Worm (Caenorhabditis elegans): ENCODE results near the gene D2045.8.

The D2045.8 gene

DNA sequence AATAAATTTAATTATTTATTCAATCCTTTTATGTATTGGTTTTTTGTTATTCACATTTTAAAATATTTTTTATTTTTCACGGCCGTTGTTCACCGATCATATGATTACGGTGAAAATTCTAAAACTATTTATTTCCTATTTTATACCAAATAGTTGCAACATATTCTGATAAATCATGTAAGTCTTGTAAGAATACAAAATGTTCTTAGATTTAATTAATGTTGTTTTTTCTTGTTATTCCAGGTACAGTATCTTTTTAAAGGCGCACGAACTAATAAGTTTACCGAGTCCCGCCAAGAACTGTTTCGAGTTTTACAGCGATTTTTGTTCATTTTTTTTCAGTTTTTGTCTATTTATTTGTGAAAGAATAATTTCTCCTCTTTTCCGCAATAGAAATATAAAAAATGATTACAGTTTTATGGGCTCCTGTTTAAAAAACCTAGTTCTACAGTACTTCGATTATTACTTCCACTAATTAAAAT, 12.5 kb upstream of the D2045.8 start, which contains the start of gene D2045.5:
Gene D2045.5 (minus strand): TSS at position 51 of the 482 bp plus-strand sequence.
- TF ChIP-seq K02D7.2 (tag; optimal IDR thresholded peaks at IDR 0.05), result no peak
- no peak for TF ChIP-seq hlh-15 (tag; optimal IDR thresholded peaks at IDR 0.05)
- TF ChIP-seq hlh-30 (tag; optimal IDR thresholded peaks at IDR 0.05; ENCODE audit: insufficient read depth), result no peak
- TF ChIP-seq ceh-48 (tag; optimal IDR thresholded peaks at IDR 0.05), result no peak
- no peak for TF ChIP-seq unc-86 (tag; optimal IDR thresholded peaks at IDR 0.05)
- no peak for TF ChIP-seq hlh-8 (tag; optimal IDR thresholded peaks at IDR 0.05)
- no peak for TF ChIP-seq dmd-4 (tag; optimal IDR thresholded peaks at IDR 0.05; ENCODE audit: borderline replicate concordance)
- no peak for TF ChIP-seq pqm-1 (tag; optimal IDR thresholded peaks at IDR 0.05)
- no peak for TF ChIP-seq K09A11.1 (tag; optimal IDR thresholded peaks at IDR 0.05; ENCODE audit: insufficient read depth)
- no peak for TF ChIP-seq unc-3 (GFP tag; conservative IDR thresholded peaks at IDR 0.05)
- no peak for TF ChIP-seq unc-3 (tag; optimal IDR thresholded peaks at IDR 0.05)
- TF ChIP-seq ceh-24 (tag; optimal IDR thresholded peaks at IDR 0.05), result no peak
- no peak for TF ChIP-seq ets-4 (tag; optimal IDR thresholded peaks at IDR 0.05)
- no peak for TF ChIP-seq ceh-31 (tag; optimal IDR thresholded peaks at IDR 0.05)
- TF ChIP-seq hlh-6 (tag; optimal IDR thresholded peaks at IDR 0.05), result no peak
- TF ChIP-seq ceh-22 (tag; optimal IDR thresholded peaks at IDR 0.05), result no peak
- TF ChIP-seq C08G9.2 (tag; optimal IDR thresholded peaks at IDR 0.05), result no peak
- TF ChIP-seq sox-4 (tag; optimal IDR thresholded peaks at IDR 0.05), result no peak
- TF ChIP-seq fkh-10 (GFP tag; optimal IDR thresholded peaks at IDR 0.05), result no peak
- no peak for TF ChIP-seq unc-42 (tag; optimal IDR thresholded peaks at IDR 0.05)

DNA sequence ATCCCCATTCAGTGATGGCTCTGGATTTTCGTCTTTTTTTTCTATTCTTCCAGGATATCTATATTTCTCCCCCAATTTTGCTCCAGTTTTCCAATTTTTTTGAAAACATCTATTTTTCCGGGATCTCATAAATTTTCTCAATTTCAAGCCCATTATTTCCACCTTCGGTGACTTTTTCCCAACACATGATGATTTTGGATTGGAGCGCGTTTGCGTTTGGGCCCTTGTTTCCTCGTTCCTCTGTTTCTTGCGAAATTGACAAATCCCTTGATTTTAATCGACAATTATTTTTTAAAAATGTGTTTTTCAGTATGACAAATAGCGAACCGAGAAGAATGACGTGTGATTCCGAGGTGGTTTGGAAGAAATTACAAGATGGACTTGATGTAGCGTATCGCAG, 11.2 kb upstream of the D2045.8 start, which contains the start of gene cul-1:
Gene cul-1 (plus strand): TSS at position 311 of the 400 bp plus-strand sequence.
- TF ChIP-seq ceh-14 (tag; optimal IDR thresholded peaks at IDR 0.05) (no peak), ref-2 (tag; optimal IDR thresholded peaks at IDR 0.05) (no peak), fkh-10 (GFP tag; optimal IDR thresholded peaks at IDR 0.05) (no peak), zip-5 (tag; optimal IDR thresholded peaks at IDR 0.05) (no peak), tbx-2 (tag; optimal IDR thresholded peaks at IDR 0.05) (no peak), pros-1 (tag; optimal IDR thresholded peaks at IDR 0.05) (no peak), ceh-34 (tag; optimal IDR thresholded peaks at IDR 0.05) (no peak), rnt-1 (tag; optimal IDR thresholded peaks at IDR 0.05) (no peak), sox-4 (tag; optimal IDR thresholded peaks at IDR 0.05) (no peak), pha-2 (tag; optimal IDR thresholded peaks at IDR 0.05) (no peak)

DNA sequence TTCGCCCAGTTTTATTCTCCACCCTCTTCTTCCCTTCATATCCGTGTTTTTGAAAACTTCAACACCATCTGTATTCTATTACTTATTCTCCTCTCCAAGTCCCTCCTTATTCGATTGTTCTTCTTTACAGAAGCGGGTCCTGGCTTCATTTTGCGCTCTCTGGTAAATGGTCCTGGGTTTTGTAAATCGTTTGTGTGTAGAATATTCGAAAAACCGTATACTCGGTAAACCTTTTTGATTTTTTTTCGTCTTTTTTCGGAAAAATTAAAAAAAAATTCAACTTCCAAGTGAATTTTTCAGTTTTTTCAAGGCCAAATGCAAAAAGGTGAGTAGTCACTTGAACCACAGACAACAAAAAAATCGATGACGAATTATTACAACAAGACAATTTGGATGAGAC, 7.1 kb upstream of the D2045.8 start, which contains the start of gene D2045.9:
Gene D2045.9 (plus strand): TSS at position 301 of the 400 bp plus-strand sequence.
- no peak for TF ChIP-seq K09A11.1 (tag; optimal IDR thresholded peaks at IDR 0.05; ENCODE audit: insufficient read depth)
- TF ChIP-seq sdc-2 (tag; optimal IDR thresholded peaks at IDR 0.05), result no peak
- no peak for TF ChIP-seq fax-1 (tag; optimal IDR thresholded peaks at IDR 0.05)
- no peak for TF ChIP-seq unc-55 (GFP tag; optimal IDR thresholded peaks at IDR 0.05)
- TF ChIP-seq elt-2 (tag; optimal IDR thresholded peaks at IDR 0.05), result no peak
- TF ChIP-seq pqm-1 (tag; optimal IDR thresholded peaks at IDR 0.05), result no peak
- TF ChIP-seq hlh-15 (tag; optimal IDR thresholded peaks at IDR 0.05), result no peak
- TF ChIP-seq ztf-16 (tag; optimal IDR thresholded peaks at IDR 0.05), result no peak
- TF ChIP-seq madf-2 (tag; optimal IDR thresholded peaks at IDR 0.05), result no peak
- TF ChIP-seq pax-1 (tag; optimal IDR thresholded peaks at IDR 0.05), result no peak
- TF ChIP-seq nhr-11 (tag; optimal IDR thresholded peaks at IDR 0.05), result no peak

DNA sequence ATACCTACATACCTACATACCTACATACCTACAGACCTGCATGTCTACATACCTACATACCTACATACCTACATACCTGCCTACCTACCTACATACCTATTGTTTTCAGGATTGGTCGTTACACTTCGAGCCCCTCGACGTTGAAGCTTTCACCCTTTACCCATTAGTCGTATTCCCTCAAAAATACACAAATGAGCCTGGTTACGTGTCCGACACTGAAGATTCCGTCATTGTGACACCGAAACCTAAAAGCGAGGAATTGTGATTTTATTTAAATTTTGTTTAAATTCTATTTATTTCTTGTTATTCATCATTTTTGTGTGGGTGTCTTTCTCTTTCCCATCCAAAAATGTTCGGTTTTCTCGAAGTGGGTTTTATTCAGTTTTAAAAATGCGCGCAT, 2.9 kb upstream of the D2045.8 start, which contains the start of gene D2045.7:
Gene D2045.7 (plus strand): TSS at position 301 of the 400 bp plus-strand sequence.
- TF ChIP-seq rnt-1 (tag; optimal IDR thresholded peaks at IDR 0.05) (no peak), hlh-8 (tag; optimal IDR thresholded peaks at IDR 0.05) (no peak), npax-4 (tag; optimal IDR thresholded peaks at IDR 0.05) (no peak), sox-2 (GFP tag; IDR thresholded peaks at IDR 0.05) (no peak), pqm-1 (tag; optimal IDR thresholded peaks at IDR 0.05) (no peak), ceh-18 (tag; optimal IDR thresholded peaks at IDR 0.05) (no peak), pax-1 (tag; optimal IDR thresholded peaks at IDR 0.05) (no peak), ceh-9 (tag; optimal IDR thresholded peaks at IDR 0.05) (no peak), dmd-4 (tag; optimal IDR thresholded peaks at IDR 0.05; ENCODE audit: borderline replicate concordance) (no peak), ceh-31 (tag; optimal IDR thresholded peaks at IDR 0.05) (no peak), C08G9.2 (tag; optimal IDR thresholded peaks at IDR 0.05) (no peak), pag-3 (tag; optimal IDR thresholded peaks at IDR 0.05; ENCODE audit: borderline replicate concordance) (no peak), pha-4 (tag; optimal IDR thresholded peaks at IDR 0.05) (no peak), nhr-232 (tag; optimal IDR thresholded peaks at IDR 0.05) (no peak)
